Fruit fly (Drosophila melanogaster): Measurements from ENCODE around the gene CG42831.

CG42831 gene

dm6 chr3L:10776367-10777026 is 38.1 kb upstream of the CG42831 start (continued):
- TF ChIP-seq CG2712 (tag; optimal IDR thresholded peaks at IDR 0.05) (peak; percentile 90), tna (GFP tag; IDR thresholded peaks at IDR 0.05; ENCODE audit: partially characterized antibody) (no peak), Sry-δ (GFP tag; optimal IDR thresholded peaks at IDR 0.05) (peak; percentile 53), ab (GFP tag; optimal IDR thresholded peaks at IDR 0.05) (peak; percentile 81), NfI (GFP tag; optimal IDR thresholded peaks at IDR 0.05) (peak; percentile 79), CG11696 (GFP tag; IDR thresholded peaks at IDR 0.05) (peak; percentile 64; the same call in 1 of the 2 replicates), CG17359 (tag; optimal IDR thresholded peaks at IDR 0.05) (peak; percentile 96), CG1024 (GFP tag; IDR thresholded peaks at IDR 0.05) (peak; percentile 91), CG6791 (GFP tag; IDR thresholded peaks at IDR 0.05; ENCODE audit: partially characterized antibody) (no peak), dan (GFP tag; IDR thresholded peaks at IDR 0.05) (peak; percentile 79), CG9609 (GFP tag; optimal IDR thresholded peaks at IDR 0.05) (peak; percentile 88), BtbVII (GFP tag; optimal IDR thresholded peaks at IDR 0.05) (peak; percentile 46), CG31441 (GFP tag; IDR thresholded peaks at IDR 0.05) (peak; percentile 88), danr (GFP tag; IDR thresholded peaks at IDR 0.05) (peak; percentile 86), CG8478 (optimal IDR thresholded peaks at IDR 0.05) (no peak), phol (tag; optimal IDR thresholded peaks at IDR 0.05) (peak; percentile 90), CG3995 (GFP tag; optimal IDR thresholded peaks at IDR 0.05) (no peak), CG11456 (GFP tag; IDR thresholded peaks at IDR 0.05) (peak; percentile 88), CG31365 (tag; optimal IDR thresholded peaks at IDR 0.05) (peak; percentile 70), CG5953 (GFP tag; IDR thresholded peaks at IDR 0.05) (peak; percentile 91), caup (GFP tag; optimal IDR thresholded peaks at IDR 0.05; ENCODE audit: severe bottlenecking) (peak; percentile 70), Deaf1 (tag; optimal IDR thresholded peaks at IDR 0.05) (peak; percentile 56), CG1647 (GFP tag; optimal IDR thresholded peaks at IDR 0.05) (peak; percentile 85), Ets65A (GFP tag) (peak; percentile 98), dmrt99B (tag; optimal IDR thresholded peaks at IDR 0.05) (peak; percentile 95), ftz-f1 (GFP tag; optimal IDR thresholded peaks at IDR 0.05) (no peak), her (GFP tag; optimal IDR thresholded peaks at IDR 0.05) (peak; percentile 86), gem (tag; optimal IDR thresholded peaks at IDR 0.05) (peak; percentile 94), CG11504 (tag; optimal IDR thresholded peaks at IDR 0.05) (peak; percentile 92), slp2 (GFP tag; optimal IDR thresholded peaks at IDR 0.05) (peak; percentile 84), emc (GFP tag; optimal IDR thresholded peaks at IDR 0.05) (peak; percentile 57), D19B (GFP tag; optimal IDR thresholded peaks at IDR 0.05) (peak; percentile 48), sens (GFP tag) (peak; percentile 99), Aef1 (GFP tag; IDR thresholded peaks at IDR 0.05) (peak; percentile 92), lov (optimal IDR thresholded peaks at IDR 0.05) (no peak), lov (GFP tag; IDR thresholded peaks at IDR 0.05) (peak; percentile 91), CG15011 (GFP tag; optimal IDR thresholded peaks at IDR 0.05) (peak; percentile 51), trem (tag; optimal IDR thresholded peaks at IDR 0.05) (peak; percentile 69), cwo (GFP tag; optimal IDR thresholded peaks at IDR 0.05) (peak; percentile 72), Dip3 (GFP tag; optimal IDR thresholded peaks at IDR 0.05) (peak; percentile 47), CG18476 (GFP tag; optimal IDR thresholded peaks at IDR 0.05) (peak; percentile 72), CG3281 (GFP tag; optimal IDR thresholded peaks at IDR 0.05) (peak; percentile 58)

DNA sequence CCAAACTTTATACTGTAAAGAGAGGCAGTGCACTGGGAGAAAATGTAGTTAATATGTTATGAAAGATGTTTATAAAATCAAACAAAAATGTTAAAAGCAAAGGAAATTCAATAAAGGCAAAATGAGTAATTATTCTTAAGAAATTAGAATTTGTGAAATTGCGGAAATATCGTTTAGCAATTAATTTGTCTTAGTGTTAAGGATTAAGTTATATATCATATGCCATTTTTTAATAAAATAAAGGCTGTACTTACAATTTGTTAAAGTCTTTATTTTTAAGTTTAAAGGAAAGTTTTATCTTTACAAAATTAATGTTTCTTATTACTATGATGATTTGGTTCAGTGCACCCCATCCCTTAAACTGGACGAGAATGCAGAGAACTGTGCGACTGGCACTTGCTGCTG is 37.1 kb upstream of the CG42831 start:
- TF ChIP-seq CG11504 (tag; optimal IDR thresholded peaks at IDR 0.05) (peak; percentile 28), CG12391 (tag; optimal IDR thresholded peaks at IDR 0.05) (peak; percentile 6), dmrt11E (tag; optimal IDR thresholded peaks at IDR 0.05) (peak; percentile 9), pita (GFP tag; optimal IDR thresholded peaks at IDR 0.05) (no peak), trem (tag; optimal IDR thresholded peaks at IDR 0.05) (peak; percentile 7), dmrt99B (tag; optimal IDR thresholded peaks at IDR 0.05) (peak; percentile 52), CG8388 (GFP tag; optimal IDR thresholded peaks at IDR 0.05) (peak; percentile 9), Ptx1 (GFP tag; IDR thresholded peaks at IDR 0.05) (0 out of 2 replicates have a peak, but pooled peaks have one; percentile 16), chm (GFP tag; IDR thresholded peaks at IDR 0.05) (no peak), D (optimal IDR thresholded peaks at IDR 0.05) (no peak), D (GFP tag; optimal IDR thresholded peaks at IDR 0.05) (peak; percentile 6), Drgx (GFP tag; IDR thresholded peaks at IDR 0.05) (peak; percentile 69; the same call in 1 of the 2 replicates), Fer2 (tag; optimal IDR thresholded peaks at IDR 0.05) (no peak), nmo (GFP tag; optimal IDR thresholded peaks at IDR 0.05) (peak; percentile 53)

Measured in whole organism, embryonic.